Worm (Caenorhabditis elegans): ENCODE measurements around the gene F08D12.4.

ce11 chrII:2749595-2750048, 28.3 kb upstream of the F08D12.4 start, which contains the start of gene F29A7.4:
- TF ChIP-seq elt-3 (tag; optimal IDR thresholded peaks at IDR 0.05) (no peak), lsy-2 (tag; optimal IDR thresholded peaks at IDR 0.05) (no peak), pha-4 (tag; optimal IDR thresholded peaks at IDR 0.05) (no peak), nhr-2 (tag; optimal IDR thresholded peaks at IDR 0.05) (no peak), mls-2 (tag; optimal IDR thresholded peaks at IDR 0.05) (no peak), unc-62 (GFP tag; optimal IDR thresholded peaks at IDR 0.05) (no peak), nhr-237 (tag; optimal IDR thresholded peaks at IDR 0.05) (no peak), lin-13 (tag; optimal IDR thresholded peaks at IDR 0.05) (no peak), elt-1 (tag; optimal IDR thresholded peaks at IDR 0.05; ENCODE audit: borderline replicate concordance, insufficient read depth) (no peak), nhr-28 (tag; optimal IDR thresholded peaks at IDR 0.05) (no peak), unc-39 (tag; optimal IDR thresholded peaks at IDR 0.05) (no peak), mep-1 (tag; optimal IDR thresholded peaks at IDR 0.05) (no peak), ceh-83 (GFP tag; optimal IDR thresholded peaks at IDR 0.05) (no peak), nhr-12 (tag; optimal IDR thresholded peaks at IDR 0.05) (no peak)

All from whole organism, mixed stage, embryonic.